Worm (Caenorhabditis elegans) whole organism, L2 larva: ENCODE measurements around the gene rbm-17.

Experiments
- C34F6.9 ChIP-seq: fragments of 150-350 bp; optimal IDR thresholded peaks from 2 replicates; lab custom pipeline; 2014; ENCODE audit warnings: missing biosample characterization, missing genetic modification characterization
- F13H6.1 ChIP-seq: sonication (generic microtip); optimal IDR thresholded peaks from 2 replicates; lab custom pipeline; 2016; ENCODE audit warnings: missing genetic modification characterization, missing compliant biosample characterization
- alr-1 ChIP-seq: fragments of 150-350 bp; optimal IDR thresholded peaks from 2 replicates; lab custom pipeline; 2014; ENCODE audit warnings: missing biosample characterization, missing genetic modification characterization
- ama-1 ChIP-seq: fragments of 150-350 bp; optimal IDR thresholded peaks from 2 replicates; lab custom pipeline; 2018; ENCODE audit warnings: inconsistent platforms
- blmp-1 ChIP-seq: sonication (generic microtip); optimal IDR thresholded peaks from 2 replicates; lab custom pipeline; 2017; ENCODE audit warnings: missing genetic modification characterization, mild to moderate bottlenecking, missing compliant biosample characterization, antibody characterized with exemption, moderate library complexity; ENCODE audit not compliant: insufficient read depth
- ceh-16 ChIP-seq: fragments of 150-350 bp; optimal IDR thresholded peaks from 2 replicates; lab custom pipeline; 2014; ENCODE audit warnings: missing biosample characterization, missing genetic modification characterization
- ceh-82 ChIP-seq: fragments of 150-350 bp; optimal IDR thresholded peaks from 2 replicates; lab custom pipeline; 2014; ENCODE audit warnings: missing biosample characterization, missing genetic modification characterization
- crh-2 ChIP-seq: sonication (generic microtip); optimal IDR thresholded peaks from 2 replicates; lab custom pipeline; 2017; ENCODE audit warnings: missing biosample characterization, missing genetic modification characterization
- dmd-4 ChIP-seq: sonication (generic microtip); optimal IDR thresholded peaks from 2 replicates; lab custom pipeline; 2017; ENCODE audit warnings: missing biosample characterization, missing genetic modification characterization
- elt-1 ChIP-seq: fragments of 150-350 bp; optimal IDR thresholded peaks from 2 replicates; lab custom pipeline; 2014; ENCODE audit warnings: missing biosample characterization, missing genetic modification characterization
- elt-3 ChIP-seq: sonication (generic microtip); optimal IDR thresholded peaks from 2 replicates; lab custom pipeline; 2017; ENCODE audit warnings: missing biosample characterization, missing genetic modification characterization
- fos-1 ChIP-seq: fragments of 150-350 bp; optimal IDR thresholded peaks from 2 replicates; lab custom pipeline; 2014; ENCODE audit warnings: missing biosample characterization, missing genetic modification characterization
- gmeb-1 ChIP-seq: fragments of 150-350 bp; optimal IDR thresholded peaks from 2 replicates; lab custom pipeline; 2014; ENCODE audit warnings: missing biosample characterization, missing genetic modification characterization
- lin-11 ChIP-seq: fragments of 150-350 bp; sonication (generic microtip); optimal IDR thresholded peaks from 2 replicates; lab custom pipeline; 2014; ENCODE audit warnings: missing biosample characterization, missing genetic modification characterization, inconsistent platforms, mixed read lengths
- lin-13 ChIP-seq: fragments of 150-350 bp; optimal IDR thresholded peaks from 2 replicates; lab custom pipeline; 2014; ENCODE audit warnings: missing biosample characterization, missing genetic modification reagents, missing genetic modification characterization
- lin-39 ChIP-seq: fragments of 150-350 bp; optimal IDR thresholded peaks from 2 replicates; lab custom pipeline; 2014; ENCODE audit warnings: missing biosample characterization, missing genetic modification reagents, missing genetic modification characterization
- lsy-2 ChIP-seq, 2 experiments: fragments of 150-350 bp in 1 of 2; sonication (generic microtip) in 1 of 2; optimal IDR thresholded peaks; 2 replicates each; lab custom pipeline; 2014 to 2017; ENCODE audit warnings: missing biosample characterization in 2 of 2, missing genetic modification characterization in 2 of 2
- mdl-1 ChIP-seq, 2 experiments: fragments of 150-350 bp in 1 of 2; sonication (generic microtip) in 1 of 2; optimal IDR thresholded peaks; 2 replicates each; lab custom pipeline; 2017; ENCODE audit warnings: missing biosample characterization in 2 of 2, missing genetic modification characterization in 2 of 2
- nhr-10 ChIP-seq: sonication (generic microtip); optimal IDR thresholded peaks from 2 replicates; lab custom pipeline; 2017; ENCODE audit warnings: missing biosample characterization, missing genetic modification characterization
- nhr-11 ChIP-seq: fragments of 150-350 bp; optimal IDR thresholded peaks from 2 replicates; lab custom pipeline; 2014; ENCODE audit warnings: missing biosample characterization, missing genetic modification characterization
- nhr-12 ChIP-seq: fragments of 150-350 bp; optimal IDR thresholded peaks from 2 replicates; lab custom pipeline; 2014; ENCODE audit warnings: missing biosample characterization, missing genetic modification characterization
- nhr-129 ChIP-seq: fragments of 150-350 bp; optimal IDR thresholded peaks from 2 replicates; lab custom pipeline; 2014; ENCODE audit warnings: missing biosample characterization, missing genetic modification characterization
- nhr-21 ChIP-seq: fragments of 150-350 bp; optimal IDR thresholded peaks from 2 replicates; lab custom pipeline; 2014; ENCODE audit warnings: missing biosample characterization, missing genetic modification characterization
- nhr-23 ChIP-seq: fragments of 150-350 bp; optimal IDR thresholded peaks from 2 replicates; lab custom pipeline; 2014; ENCODE audit warnings: missing biosample characterization, missing genetic modification reagents, missing genetic modification characterization
- nhr-237 ChIP-seq: fragments of 150-350 bp; optimal IDR thresholded peaks from 2 replicates; lab custom pipeline; 2014; ENCODE audit warnings: missing biosample characterization, missing genetic modification characterization
- nhr-25 ChIP-seq: fragments of 150-350 bp; sonication (generic microtip); optimal IDR thresholded peaks from 3 replicates; lab custom pipeline; 2014; ENCODE audit warnings: missing biosample characterization, missing genetic modification characterization
- nhr-6 ChIP-seq: fragments of 150-350 bp; optimal IDR thresholded peaks from 2 replicates; lab custom pipeline; 2014; ENCODE audit warnings: missing biosample characterization, missing genetic modification characterization
- nhr-77 ChIP-seq: fragments of 150-350 bp; optimal IDR thresholded peaks from 2 replicates; lab custom pipeline; 2014; ENCODE audit warnings: missing biosample characterization, missing genetic modification characterization
- peb-1 ChIP-seq: fragments of 150-350 bp; optimal IDR thresholded peaks from 2 replicates; lab custom pipeline; 2014; ENCODE audit warnings: missing biosample characterization, missing genetic modification characterization
- sem-4 ChIP-seq: fragments of 150-350 bp; optimal IDR thresholded peaks from 2 replicates; lab custom pipeline; 2014; ENCODE audit warnings: missing biosample characterization, missing genetic modification reagents, missing genetic modification characterization
- skn-1 ChIP-seq: sonication (generic microtip); optimal IDR thresholded peaks from 2 replicates; lab custom pipeline; 2017; ENCODE audit warnings: missing biosample characterization, missing genetic modification characterization
- sma-3 ChIP-seq: sonication (generic microtip); optimal IDR thresholded peaks from 2 replicates; lab custom pipeline; 2016; ENCODE audit warnings: missing genetic modification reagents, missing genetic modification characterization, missing compliant biosample characterization
- sma-9 ChIP-seq, 2 experiments: fragments of 150-350 bp in 1 of 2; sonication (generic microtip) in 1 of 2; optimal IDR thresholded peaks; 2 replicates each; lab custom pipeline; 2014 to 2016; ENCODE audit warnings: missing genetic modification characterization in 2 of 2, mild to moderate bottlenecking in 1 of 2, missing biosample characterization in 1 of 2, missing compliant biosample characterization in 1 of 2, missing genetic modification reagents in 1 of 2, moderate library complexity in 1 of 2
- snpc-4 ChIP-seq: fragments of 150-350 bp; optimal IDR thresholded peaks from 2 replicates; lab custom pipeline; 2014; ENCODE audit warnings: missing biosample characterization, missing genetic modification characterization
- unc-39 ChIP-seq: fragments of 150-350 bp; optimal IDR thresholded peaks from 2 replicates; lab custom pipeline; 2014; ENCODE audit warnings: missing biosample characterization, missing genetic modification characterization
- unc-55 ChIP-seq: fragments of 150-350 bp; sonication (generic microtip); optimal IDR thresholded peaks from 3 replicates; lab custom pipeline; 2014; ENCODE audit warnings: missing biosample characterization, missing genetic modification reagents, missing genetic modification characterization
- unc-62 ChIP-seq: fragments of 150-350 bp; optimal IDR thresholded peaks from 2 replicates; lab custom pipeline; 2014; ENCODE audit warnings: missing biosample characterization, missing genetic modification reagents, missing genetic modification characterization
- zag-1 ChIP-seq: fragments of 150-350 bp; optimal IDR thresholded peaks from 2 replicates; lab custom pipeline; 2014; ENCODE audit warnings: missing biosample characterization, missing genetic modification characterization
- ztf-1 ChIP-seq: fragments of 200-800 bp; sonication (Bioruptor generic); conservative IDR thresholded peaks from 2 replicates; pipeline ENCODE4 v1.3.6; 2022; ENCODE audit warnings: missing genetic modification characterization, missing compliant biosample characterization

rbm-17 gene

DNA sequence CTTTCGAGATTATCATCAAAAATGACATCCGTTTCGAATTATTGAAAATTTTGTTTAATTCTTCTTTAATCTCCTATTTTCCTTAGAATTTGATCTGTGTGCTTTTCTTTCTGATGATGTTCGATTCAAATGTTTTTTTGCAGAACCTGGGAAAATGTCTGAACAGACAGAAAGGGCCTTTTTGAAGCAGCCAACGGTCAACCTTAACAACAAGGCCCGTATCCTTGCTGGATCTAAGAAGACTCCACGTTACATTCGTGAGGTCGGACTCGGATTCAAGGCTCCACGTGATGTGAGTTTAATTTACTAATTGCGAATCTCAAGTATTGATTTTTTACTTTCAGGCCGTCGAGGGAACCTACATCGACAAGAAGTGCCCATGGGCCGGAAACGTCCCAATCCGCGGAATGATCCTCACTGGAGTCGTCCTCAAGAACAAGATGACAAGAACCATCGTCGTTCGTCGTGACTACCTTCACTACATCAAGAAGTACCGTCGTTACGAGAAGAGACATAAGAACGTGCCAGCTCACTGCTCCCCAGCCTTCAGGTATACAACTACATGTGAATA lies 35.5 kb upstream of the rbm-17 start, which contains the start of gene rps-11:
TSS of gene rps-11 (plus strand) at position 144 of the 571 bp plus-strand sequence.
- TF ChIP-seq elt-1 (tag; lab: Kevin White, UChicago) (no peak), skn-1 (tag; lab: Kevin White, UChicago) (no peak), C34F6.9 (tag; lab: Kevin White, UChicago) (no peak), nhr-77 (tag; lab: Kevin White, UChicago) (no peak), elt-3 (tag; lab: Kevin White, UChicago) (no peak), sma-9 (GFP tag; optimal IDR thresholded peaks at IDR 0.05; lab: Kevin White, UChicago) (no peak), sma-9 (tag; optimal IDR thresholded peaks at IDR 0.05; lab: Kevin White, UChicago) (no peak), ztf-1 (GFP tag; lab: Robert Waterston, UW) (no peak), ceh-82 (tag; lab: Kevin White, UChicago) (no peak), mdl-1 (tag; optimal IDR thresholded peaks at IDR 0.05; lab: Kevin White, UChicago) (no peak), nhr-11 (tag; lab: Kevin White, UChicago) (no peak), lin-39 (tag; lab: Kevin White, UChicago) (no peak), lin-13 (GFP tag; lab: Kevin White, UChicago) (no peak), alr-1 (no peak), snpc-4 (no peak), gmeb-1 (tag; lab: Kevin White, UChicago) (no peak), nhr-23 (tag; lab: Kevin White, UChicago) (no peak), sem-4 (no peak), nhr-10 (tag; lab: Kevin White, UChicago) (no peak), blmp-1 (no peak)

DNA sequence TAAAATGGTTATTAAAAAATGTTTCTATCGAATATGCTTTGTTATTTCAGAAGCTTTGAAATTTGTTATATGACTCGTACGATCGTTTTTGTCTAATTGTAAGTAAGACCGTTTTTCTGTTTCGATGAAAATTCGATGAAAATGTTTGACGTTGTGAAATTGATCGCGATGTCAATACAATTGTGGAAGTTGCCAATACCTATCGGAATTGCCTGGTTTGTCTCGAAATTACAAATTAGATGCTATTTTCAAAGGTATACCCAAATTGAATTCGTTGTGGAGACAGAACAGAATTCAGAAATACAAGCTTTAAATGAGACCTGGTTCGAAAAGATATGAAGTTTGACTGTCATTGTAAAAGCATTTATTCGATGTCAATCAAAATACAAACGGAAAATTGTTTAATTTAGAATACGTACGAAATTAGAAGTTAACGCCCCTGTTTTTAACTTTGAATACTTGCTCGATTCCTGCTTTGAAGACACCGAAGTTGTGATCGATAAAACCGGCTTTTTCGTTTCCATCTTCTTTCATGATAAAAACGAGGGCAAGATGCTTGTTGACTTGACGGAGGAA lies 34.8 kb upstream of the rbm-17 start:
- no peak for TF ChIP-seq skn-1 (tag; lab: Kevin White, UChicago)
- no peak for TF ChIP-seq unc-62
- no peak for TF ChIP-seq sma-3 (GFP tag; lab: Kevin White, UChicago)
- no peak for TF ChIP-seq peb-1 (tag; lab: Kevin White, UChicago)
- TF ChIP-seq dmd-4 (tag; lab: Kevin White, UChicago), result no peak
- no peak for TF ChIP-seq gmeb-1 (tag; lab: Kevin White, UChicago)
- TF ChIP-seq alr-1, result no peak
- no peak for TF ChIP-seq nhr-23 (tag; lab: Kevin White, UChicago)
- TF ChIP-seq unc-39 (tag; lab: Kevin White, UChicago), result no peak
- TF ChIP-seq snpc-4, result no peak
- no peak for TF ChIP-seq nhr-6 (tag; lab: Kevin White, UChicago)
- no peak for TF ChIP-seq fos-1 (tag; lab: Kevin White, UChicago)
- TF ChIP-seq nhr-21 (tag; lab: Kevin White, UChicago), result no peak
- TF ChIP-seq nhr-237 (tag; lab: Kevin White, UChicago), result no peak
- TF ChIP-seq F13H6.1 (tag; lab: Kevin White, UChicago), result no peak
- TF ChIP-seq nhr-25 (tag; lab: Kevin White, UChicago), result no peak
- no peak for TF ChIP-seq ztf-1 (GFP tag; lab: Robert Waterston, UW)
- no peak for TF ChIP-seq ceh-16 (tag; lab: Kevin White, UChicago)
- no peak for TF ChIP-seq mdl-1 (tag; optimal IDR thresholded peaks at IDR 0.05; lab: Kevin White, UChicago)
- TF ChIP-seq, all 48 proteins: peak for 0

DNA sequence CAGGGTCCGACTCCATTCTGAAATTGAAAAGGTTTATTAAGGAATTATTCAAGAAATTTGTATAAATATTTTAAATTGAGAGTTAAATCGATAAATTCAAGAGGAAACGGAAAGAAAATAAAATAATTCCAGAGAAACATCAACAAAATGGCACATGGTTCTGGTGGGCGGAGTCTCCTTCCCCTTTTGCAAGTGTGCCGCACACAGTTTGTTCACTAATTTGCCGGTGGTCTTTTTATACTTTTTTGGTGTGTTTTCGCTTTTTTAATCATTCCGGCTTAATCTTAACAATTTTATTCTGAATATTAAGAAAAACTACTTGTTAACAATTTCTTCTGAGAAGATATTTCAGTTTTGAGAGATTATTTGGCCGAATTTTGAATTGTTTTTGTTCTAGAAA lies 33.2 kb upstream of the rbm-17 start, which contains the start of the genes ragc-1 and Y24F12A.1:
TSS of gene ragc-1 (minus strand) at position 25 of the 400 bp plus-strand sequence.
TSS of gene Y24F12A.1 (plus strand) at position 346 of the 400 bp plus-strand sequence.
- TF ChIP-seq lin-39 (tag; lab: Kevin White, UChicago), result no peak
- TF ChIP-seq sma-9 (GFP tag; optimal IDR thresholded peaks at IDR 0.05; lab: Kevin White, UChicago), result peak; percentile 18
- no peak for TF ChIP-seq sma-9 (tag; optimal IDR thresholded peaks at IDR 0.05; lab: Kevin White, UChicago)
- peak; percentile 27 for TF ChIP-seq lin-13 (GFP tag; lab: Kevin White, UChicago)
- peak; percentile 51 for TF ChIP-seq nhr-25 (tag; lab: Kevin White, UChicago)
- TF ChIP-seq nhr-12 (tag; lab: Kevin White, UChicago), result no peak
- no peak for TF ChIP-seq ama-1 (lab: Kevin White, UChicago)
- no peak for TF ChIP-seq zag-1 (tag; lab: Kevin White, UChicago)
- TF ChIP-seq ceh-82 (tag; lab: Kevin White, UChicago), result no peak
- TF ChIP-seq lin-11 (tag; lab: Kevin White, UChicago), result no peak
- peak; percentile 55 for TF ChIP-seq sma-3 (GFP tag; lab: Kevin White, UChicago)
- peak; percentile 69 for TF ChIP-seq nhr-129 (tag; lab: Kevin White, UChicago)
- peak; percentile 30 for TF ChIP-seq skn-1 (tag; lab: Kevin White, UChicago)
- TF ChIP-seq blmp-1, result peak; percentile 31
- peak; percentile 68 for TF ChIP-seq unc-55
- peak; percentile 40 for TF ChIP-seq gmeb-1 (tag; lab: Kevin White, UChicago)
- TF ChIP-seq C34F6.9 (tag; lab: Kevin White, UChicago), result peak; percentile 72
- TF ChIP-seq snpc-4, result peak; percentile 18
- peak in 1 of 2 experiments; percentile 72 for TF ChIP-seq lsy-2 (tag; optimal IDR thresholded peaks at IDR 0.05; lab: Kevin White, UChicago)
- TF ChIP-seq F13H6.1 (tag; lab: Kevin White, UChicago), result peak; percentile 29
- TF ChIP-seq fos-1 (tag; lab: Kevin White, UChicago), result peak; percentile 13
- peak; percentile 50 for TF ChIP-seq crh-2 (tag; lab: Kevin White, UChicago)
- TF ChIP-seq, all 48 proteins: peak for 15
